Fruit fly (Drosophila melanogaster) Kc167 (cell line): ENCODE results near the gene twy.

Experiments used
- h ChIP-seq: fragments of >200 bp; optimal IDR thresholded peaks from 3 replicates; lab custom pipeline; 2018; ENCODE audit warnings: missing external identifiers
- insv ChIP-seq: fragments of >200 bp; optimal IDR thresholded peaks from 3 replicates; lab custom pipeline; 2018; ENCODE audit warnings: missing external identifiers
- psq ChIP-seq: fragments of >200 bp; optimal IDR thresholded peaks from 2 replicates; lab custom pipeline; 2017; ENCODE audit warnings: missing external identifiers
- ttk ChIP-seq: sonication (Bioruptor generic); optimal IDR thresholded peaks from 2 replicates; lab custom pipeline; 2017; ENCODE audit warnings: missing external identifiers

DNA sequence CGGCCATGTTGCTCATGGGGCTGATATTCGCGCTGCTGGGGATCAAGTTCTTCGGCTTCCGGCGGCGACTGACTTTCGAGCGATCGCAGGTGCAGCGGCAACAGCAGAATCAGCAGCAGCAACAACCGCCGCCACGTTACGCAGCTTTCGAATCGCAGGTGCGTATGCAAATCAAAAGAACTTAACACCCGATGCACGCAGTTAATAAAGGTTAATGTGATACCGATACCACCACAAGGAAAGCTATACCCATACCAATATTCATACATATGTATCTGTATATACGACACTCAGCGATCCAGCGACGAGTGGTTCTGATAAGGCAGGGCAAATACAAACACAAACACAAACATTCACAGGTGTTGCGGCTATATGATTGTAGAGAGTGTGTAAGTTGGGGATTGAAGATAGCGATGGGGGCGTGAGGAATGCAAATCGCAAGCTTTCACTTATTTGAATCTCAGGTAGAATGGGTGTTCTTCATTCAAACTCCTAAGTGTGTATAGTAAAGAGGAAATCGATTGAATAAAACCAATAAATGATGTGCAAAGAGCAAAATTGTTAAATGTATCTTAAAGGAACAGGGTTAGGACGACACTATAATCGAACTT, 15.6 kb downstream of the twy start:
- TF ChIP-seq h (lab: Kevin White, UChicago), result no peak
- no peak for TF ChIP-seq psq (lab: Kevin White, UChicago)
- TF ChIP-seq insv (lab: Kevin White, UChicago), result no peak
- no peak for TF ChIP-seq ttk
